Fruit fly (Drosophila melanogaster): ENCODE data around the gene CG10211.
A peak's percentile ranks its signal among the peaks of the same experiment; 100 is the strongest.

The CG10211 gene

DNA sequence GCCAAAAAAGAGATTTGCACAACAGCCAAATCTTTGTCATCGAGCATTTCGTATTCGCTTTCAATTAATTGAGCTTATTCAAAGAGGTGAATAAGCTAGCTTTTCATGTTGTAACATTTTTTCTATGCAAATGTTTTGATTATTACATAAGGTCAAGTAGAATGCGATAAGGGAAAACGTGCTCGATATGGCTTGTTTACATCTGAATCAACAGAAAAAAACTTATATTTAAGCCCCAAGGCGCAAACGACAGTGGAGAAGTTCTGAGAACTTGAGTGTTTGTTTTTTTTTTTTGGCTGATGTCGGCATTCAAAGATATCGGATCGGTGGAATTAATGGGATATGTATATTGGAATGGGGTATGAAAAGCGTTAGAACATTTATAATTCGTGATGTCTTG is 34.3 kb upstream of the CG10211 start:
- TF ChIP-seq Pif1A (GFP tag; optimal IDR thresholded peaks at IDR 0.05), result no peak
- no peak for TF ChIP-seq Ets98B (GFP tag; IDR thresholded peaks at IDR 0.05)
- no peak for TF ChIP-seq fd96Ca (GFP tag; IDR thresholded peaks at IDR 0.05)
- no peak for TF ChIP-seq EcR (GFP tag; optimal IDR thresholded peaks at IDR 0.05)
- TF ChIP-seq CG34367 (tag; optimal IDR thresholded peaks at IDR 0.05), result no peak
- TF ChIP-seq CG14655 (GFP tag; optimal IDR thresholded peaks at IDR 0.05), result no peak
- no peak for TF ChIP-seq CG12605 (GFP tag; IDR thresholded peaks at IDR 0.05)
- no peak for TF ChIP-seq D1 (tag; optimal IDR thresholded peaks at IDR 0.05)
- TF ChIP-seq CG4496 (GFP tag; IDR thresholded peaks at IDR 0.05), result no peak
- TF ChIP-seq CG15710 (tag; optimal IDR thresholded peaks at IDR 0.05), result no peak
- TF ChIP-seq Snoo (tag; optimal IDR thresholded peaks at IDR 0.05), result no peak
- no peak for TF ChIP-seq rn (GFP tag; IDR thresholded peaks at IDR 0.05)
- TF ChIP-seq CG13204 (GFP tag; optimal IDR thresholded peaks at IDR 0.05), result no peak
- no peak for TF ChIP-seq CG10348 (GFP tag; IDR thresholded peaks at IDR 0.05)
- no peak for TF ChIP-seq CG32121 (GFP tag; IDR thresholded peaks at IDR 0.05)
- no peak for TF ChIP-seq CG9948 (tag; optimal IDR thresholded peaks at IDR 0.05)

DNA sequence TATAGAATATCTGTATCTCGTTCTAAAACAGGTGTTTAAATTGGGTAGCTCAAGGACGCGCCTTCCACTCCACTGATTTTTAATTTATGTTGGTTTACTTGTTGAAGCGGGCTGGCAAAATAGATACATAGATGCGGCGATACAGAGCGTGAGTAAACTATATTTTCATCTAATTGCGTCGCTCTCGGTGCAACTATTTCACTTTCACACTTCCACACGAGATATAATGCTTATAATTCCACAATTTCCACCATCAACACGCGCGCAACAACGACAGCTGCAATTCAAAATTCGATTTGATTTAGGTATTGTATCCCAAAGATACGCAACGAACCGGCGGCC is 33.3 kb upstream of the CG10211 start:
- no peak for TF ChIP-seq EcR (GFP tag; optimal IDR thresholded peaks at IDR 0.05)
- no peak for TF ChIP-seq CG12605 (GFP tag; IDR thresholded peaks at IDR 0.05)
- TF ChIP-seq CG17806 (tag; optimal IDR thresholded peaks at IDR 0.05), result no peak
- TF ChIP-seq CG8301 (tag; optimal IDR thresholded peaks at IDR 0.05), result no peak
- TF ChIP-seq gl (tag; optimal IDR thresholded peaks at IDR 0.05), result no peak
- TF ChIP-seq CG14655 (GFP tag; optimal IDR thresholded peaks at IDR 0.05), result no peak
- TF ChIP-seq fd96Ca (GFP tag; IDR thresholded peaks at IDR 0.05), result no peak
- TF ChIP-seq Snoo (tag; optimal IDR thresholded peaks at IDR 0.05), result no peak
- TF ChIP-seq Ets98B (GFP tag; IDR thresholded peaks at IDR 0.05), result no peak
- TF ChIP-seq CG32121 (GFP tag; IDR thresholded peaks at IDR 0.05), result no peak
- no peak for TF ChIP-seq Pif1B (GFP tag; optimal IDR thresholded peaks at IDR 0.05)
- no peak for TF ChIP-seq CG34367 (tag; optimal IDR thresholded peaks at IDR 0.05)
- TF ChIP-seq CG8159 (tag; optimal IDR thresholded peaks at IDR 0.05), result no peak
- TF ChIP-seq CG15710 (tag; optimal IDR thresholded peaks at IDR 0.05), result no peak
- TF ChIP-seq CG10348 (GFP tag; IDR thresholded peaks at IDR 0.05), result no peak

- TF ChIP-seq Pif1A (GFP tag; optimal IDR thresholded peaks at IDR 0.05) (no peak), gl (tag; optimal IDR thresholded peaks at IDR 0.05) (no peak), CG15710 (tag; optimal IDR thresholded peaks at IDR 0.05) (peak; percentile 29), CG17806 (tag; optimal IDR thresholded peaks at IDR 0.05) (peak; percentile 34), CG12605 (GFP tag; IDR thresholded peaks at IDR 0.05) (0 out of 2 replicates have a peak, but pooled peaks have one; percentile 17), CG10348 (GFP tag; IDR thresholded peaks at IDR 0.05) (no peak), CG9948 (tag; optimal IDR thresholded peaks at IDR 0.05) (peak; percentile 6), CG8301 (tag; optimal IDR thresholded peaks at IDR 0.05) (peak; percentile 18), Pif1B (GFP tag; optimal IDR thresholded peaks at IDR 0.05) (peak; percentile 41), EcR (GFP tag; optimal IDR thresholded peaks at IDR 0.05) (peak; percentile 16), Ets98B (GFP tag; IDR thresholded peaks at IDR 0.05) (peak; percentile 28; the same call in 1 of the 2 replicates), CG34367 (tag; optimal IDR thresholded peaks at IDR 0.05) (peak; percentile 5), CG13204 (GFP tag; optimal IDR thresholded peaks at IDR 0.05) (peak; percentile 39), CG8159 (tag; optimal IDR thresholded peaks at IDR 0.05) (peak; percentile 49)
These were observed 32.8 kb upstream of the CG10211 start, which contains the start of gene CG10283 for dm6 chr2L:18484382-18485050. Gene CG10283, minus strand, starts transcription at chr2L:18484513.

dm6 chr2L:18485211-18485610 is 32.1 kb upstream of the CG10211 start, which contains the start of gene grnd:
Gene grnd, plus strand, starts transcription at chr2L:18485417.
- TF ChIP-seq CG14655 (GFP tag; optimal IDR thresholded peaks at IDR 0.05), result no peak
- TF ChIP-seq Pif1B (GFP tag; optimal IDR thresholded peaks at IDR 0.05), result peak; percentile 24
- no peak for TF ChIP-seq CG8159 (tag; optimal IDR thresholded peaks at IDR 0.05)
- TF ChIP-seq fd96Ca (GFP tag; IDR thresholded peaks at IDR 0.05), result no peak; the same call in 2 of the 3 replicates
- no peak for TF ChIP-seq Pif1A (GFP tag; optimal IDR thresholded peaks at IDR 0.05)
- no peak for TF ChIP-seq CG17806 (tag; optimal IDR thresholded peaks at IDR 0.05)
- peak; percentile 5; the same call in 1 of the 2 replicates for TF ChIP-seq Ets98B (GFP tag; IDR thresholded peaks at IDR 0.05)
- peak; percentile 24 for TF ChIP-seq EcR (GFP tag; optimal IDR thresholded peaks at IDR 0.05)

dm6 chr2L:18486828-18487227 is 30.5 kb upstream of the CG10211 start:
- TF ChIP-seq gl (tag; optimal IDR thresholded peaks at IDR 0.05) (no peak), CG12605 (GFP tag; IDR thresholded peaks at IDR 0.05) (no peak), rn (GFP tag; IDR thresholded peaks at IDR 0.05) (no peak), CG8301 (tag; optimal IDR thresholded peaks at IDR 0.05) (no peak), CG10348 (GFP tag; IDR thresholded peaks at IDR 0.05) (no peak), CG9948 (tag; optimal IDR thresholded peaks at IDR 0.05) (no peak), CG34367 (tag; optimal IDR thresholded peaks at IDR 0.05) (no peak), CG8159 (tag; optimal IDR thresholded peaks at IDR 0.05) (no peak), CG14655 (GFP tag; optimal IDR thresholded peaks at IDR 0.05) (no peak), CG4496 (GFP tag; IDR thresholded peaks at IDR 0.05) (no peak), fd96Ca (GFP tag; IDR thresholded peaks at IDR 0.05) (no peak), CG13204 (GFP tag; optimal IDR thresholded peaks at IDR 0.05) (no peak), Snoo (tag; optimal IDR thresholded peaks at IDR 0.05) (no peak), Pif1B (GFP tag; optimal IDR thresholded peaks at IDR 0.05) (no peak), EcR (GFP tag; optimal IDR thresholded peaks at IDR 0.05) (no peak), CG17806 (tag; optimal IDR thresholded peaks at IDR 0.05) (no peak)

- no peak for TF ChIP-seq EcR (GFP tag; optimal IDR thresholded peaks at IDR 0.05)
- TF ChIP-seq CG10348 (GFP tag; IDR thresholded peaks at IDR 0.05), result no peak
- no peak for TF ChIP-seq CG34367 (tag; optimal IDR thresholded peaks at IDR 0.05)
- TF ChIP-seq D1 (tag; optimal IDR thresholded peaks at IDR 0.05), result no peak
- TF ChIP-seq Snoo (tag; optimal IDR thresholded peaks at IDR 0.05), result no peak
- no peak for TF ChIP-seq CG4496 (GFP tag; IDR thresholded peaks at IDR 0.05)
- TF ChIP-seq fd96Ca (GFP tag; IDR thresholded peaks at IDR 0.05), result no peak
- TF ChIP-seq CG12605 (GFP tag; IDR thresholded peaks at IDR 0.05), result peak; percentile 29; the same call in 1 of the 2 replicates
- TF ChIP-seq Pif1A (GFP tag; optimal IDR thresholded peaks at IDR 0.05), result peak; percentile 30
- TF ChIP-seq CG17806 (tag; optimal IDR thresholded peaks at IDR 0.05), result peak; percentile 4
- no peak for TF ChIP-seq gl (tag; optimal IDR thresholded peaks at IDR 0.05)
- TF ChIP-seq CG8301 (tag; optimal IDR thresholded peaks at IDR 0.05), result peak; percentile 47
- TF ChIP-seq CG13204 (GFP tag; optimal IDR thresholded peaks at IDR 0.05), result no peak
- TF ChIP-seq Ets98B (GFP tag; IDR thresholded peaks at IDR 0.05), result peak; percentile 47
- TF ChIP-seq CG15710 (tag; optimal IDR thresholded peaks at IDR 0.05), result no peak
- TF ChIP-seq CG9948 (tag; optimal IDR thresholded peaks at IDR 0.05), result no peak
- peak; percentile 23 for TF ChIP-seq CG8159 (tag; optimal IDR thresholded peaks at IDR 0.05)
- 0 out of 2 replicates have a peak, but pooled peaks have one; percentile 22 for TF ChIP-seq CG32121 (GFP tag; IDR thresholded peaks at IDR 0.05)
- TF ChIP-seq rn (GFP tag; IDR thresholded peaks at IDR 0.05), result no peak
- TF ChIP-seq CG14655 (GFP tag; optimal IDR thresholded peaks at IDR 0.05), result no peak
- TF ChIP-seq Pif1B (GFP tag; optimal IDR thresholded peaks at IDR 0.05), result peak; percentile 31
These were observed 24.2 kb upstream of the CG10211 start for dm6 chr2L:18493122-18493521.

Data from whole organism, pupa.